Worm (Caenorhabditis elegans): Measurements from ENCODE around the gene M04C3.1.

The M04C3.1 gene

ce11 chrV:19470385-19470784, 25.0 kb upstream of the M04C3.1 start, which contains the start of gene Y43F8B.11:
Y43F8B.11 (plus strand) TSS chrV:19470685.
- TF ChIP-seq Y55F3AM.14 (GFP tag; optimal IDR thresholded peaks at IDR 0.05) (no peak), ama-1 (optimal IDR thresholded peaks at IDR 0.05) (no peak), snpc-4 (tag; optimal IDR thresholded peaks at IDR 0.05) (no peak), lin-11 (tag; optimal IDR thresholded peaks at IDR 0.05) (no peak)

DNA sequence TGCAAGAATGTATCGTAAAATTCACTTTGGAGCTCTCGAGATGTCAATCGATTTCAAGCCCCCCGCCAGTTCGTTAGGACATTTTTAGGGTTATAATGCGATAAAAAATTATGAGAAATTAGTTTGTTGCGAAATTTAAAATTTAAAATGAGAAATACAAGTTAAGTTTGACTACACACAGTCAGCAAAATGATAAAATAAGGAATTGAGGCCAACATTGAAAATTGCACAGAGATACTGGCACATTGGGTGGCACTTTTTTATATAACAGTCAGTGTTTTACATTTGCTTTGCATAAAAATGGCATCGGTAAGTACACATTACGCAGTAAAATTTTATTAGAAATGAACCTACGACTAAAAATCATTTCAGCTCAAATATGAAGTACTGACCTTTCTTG, 22.7 kb upstream of the M04C3.1 start, which contains the start of gene Y43F8B.12:
Gene Y43F8B.12 (plus strand): TSS at position 301 of the 400 bp plus-strand sequence.
- TF ChIP-seq nhr-237 (tag; optimal IDR thresholded peaks at IDR 0.05) = no peak
- no peak for TF ChIP-seq mab-5 (tag; optimal IDR thresholded peaks at IDR 0.05)
- no peak for TF ChIP-seq nhr-21 (tag; optimal IDR thresholded peaks at IDR 0.05)
- TF ChIP-seq gmeb-1 (tag; optimal IDR thresholded peaks at IDR 0.05) = no peak
- no peak for TF ChIP-seq snpc-4 (tag; optimal IDR thresholded peaks at IDR 0.05)
- no peak for TF ChIP-seq ztf-11 (tag; optimal IDR thresholded peaks at IDR 0.05)
- no peak for TF ChIP-seq ama-1 (optimal IDR thresholded peaks at IDR 0.05)
- no peak for TF ChIP-seq ZK546.5 (tag; optimal IDR thresholded peaks at IDR 0.05)
- no peak for TF ChIP-seq skn-1 (tag; optimal IDR thresholded peaks at IDR 0.05)
- no peak for TF ChIP-seq nhr-25 (tag; optimal IDR thresholded peaks at IDR 0.05)

DNA sequence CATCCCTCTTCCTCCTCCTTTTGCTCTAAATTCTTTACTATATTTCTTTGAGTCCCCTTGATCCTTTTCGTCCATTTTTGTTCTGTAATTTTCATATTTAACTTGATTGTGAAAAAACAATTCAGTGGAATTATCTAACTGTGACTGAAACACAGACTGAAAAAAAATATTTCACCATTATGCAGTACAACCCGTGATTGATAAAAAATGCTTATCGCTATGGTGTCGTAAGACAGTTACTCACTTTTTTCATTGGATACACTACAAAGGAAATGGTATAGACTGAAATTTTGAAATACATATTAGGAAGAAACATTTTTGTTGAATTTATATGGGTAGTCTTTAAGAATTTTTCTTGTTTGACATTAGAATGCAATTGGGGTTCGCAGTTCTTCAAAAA, 22.2 kb upstream of the M04C3.1 start, which contains the start of gene Y43F8B.23:
Gene Y43F8B.23 (minus strand): TSS at position 75 of the 400 bp plus-strand sequence.
- TF ChIP-seq nhr-23 (tag; optimal IDR thresholded peaks at IDR 0.05) (no peak), skn-1 (tag; optimal IDR thresholded peaks at IDR 0.05) (no peak), ceh-82 (tag; optimal IDR thresholded peaks at IDR 0.05) (no peak), Y55F3AM.14 (GFP tag; optimal IDR thresholded peaks at IDR 0.05) (no peak), unc-39 (tag; optimal IDR thresholded peaks at IDR 0.05) (no peak), fos-1 (tag; optimal IDR thresholded peaks at IDR 0.05) (peak; percentile 92), gmeb-1 (tag; optimal IDR thresholded peaks at IDR 0.05) (peak; percentile 2), nhr-11 (tag; optimal IDR thresholded peaks at IDR 0.05) (no peak), nhr-77 (tag; optimal IDR thresholded peaks at IDR 0.05) (no peak), crh-2 (tag; optimal IDR thresholded peaks at IDR 0.05) (peak; percentile 14), ztf-1 (GFP tag; conservative IDR thresholded peaks at IDR 0.05) (no peak), nhr-25 (tag; optimal IDR thresholded peaks at IDR 0.05) (no peak), alr-1 (tag; optimal IDR thresholded peaks at IDR 0.05) (no peak)

DNA sequence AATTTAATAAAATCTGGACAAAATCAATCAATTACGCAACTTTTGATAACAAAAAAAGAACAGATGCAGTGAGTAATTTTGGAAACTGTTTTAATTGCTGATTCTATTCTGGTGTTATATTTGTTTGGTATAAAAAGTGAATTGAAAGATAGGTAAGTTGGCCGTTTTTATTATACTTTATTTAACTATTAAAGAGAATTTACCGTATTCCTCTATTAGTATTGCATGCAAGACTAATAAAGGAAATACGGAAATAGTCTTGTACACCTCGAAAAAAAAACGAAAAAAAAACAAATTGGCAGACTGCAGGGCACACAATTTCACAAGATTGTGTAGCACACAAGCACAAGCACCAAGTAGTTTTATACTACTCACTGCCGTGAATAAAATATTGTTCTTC, 17.2 kb upstream of the M04C3.1 start, which contains the start of gene Y43F8B.25:
Gene Y43F8B.25 (plus strand): TSS at position 301 of the 400 bp plus-strand sequence.
- TF ChIP-seq ceh-16 (tag; optimal IDR thresholded peaks at IDR 0.05) = no peak
- TF ChIP-seq unc-55 (GFP tag; optimal IDR thresholded peaks at IDR 0.05) = no peak
- no peak for TF ChIP-seq fos-1 (tag; optimal IDR thresholded peaks at IDR 0.05)
- TF ChIP-seq lsy-2 (tag; optimal IDR thresholded peaks at IDR 0.05) = no peak
- TF ChIP-seq ztf-11 (tag; optimal IDR thresholded peaks at IDR 0.05) = no peak
- TF ChIP-seq peb-1 (tag; optimal IDR thresholded peaks at IDR 0.05) = no peak
- TF ChIP-seq ztf-1 (GFP tag; conservative IDR thresholded peaks at IDR 0.05) = no peak
- TF ChIP-seq elt-3 (tag; optimal IDR thresholded peaks at IDR 0.05) = no peak
- TF ChIP-seq F13H6.1 (tag; optimal IDR thresholded peaks at IDR 0.05) = no peak
- TF ChIP-seq gmeb-1 (tag; optimal IDR thresholded peaks at IDR 0.05) = no peak
- TF ChIP-seq mbf-1 (tag; optimal IDR thresholded peaks at IDR 0.05) = no peak
- no peak for TF ChIP-seq snpc-4 (tag; optimal IDR thresholded peaks at IDR 0.05)
- no peak for TF ChIP-seq sem-4 (tag; optimal IDR thresholded peaks at IDR 0.05)

DNA sequence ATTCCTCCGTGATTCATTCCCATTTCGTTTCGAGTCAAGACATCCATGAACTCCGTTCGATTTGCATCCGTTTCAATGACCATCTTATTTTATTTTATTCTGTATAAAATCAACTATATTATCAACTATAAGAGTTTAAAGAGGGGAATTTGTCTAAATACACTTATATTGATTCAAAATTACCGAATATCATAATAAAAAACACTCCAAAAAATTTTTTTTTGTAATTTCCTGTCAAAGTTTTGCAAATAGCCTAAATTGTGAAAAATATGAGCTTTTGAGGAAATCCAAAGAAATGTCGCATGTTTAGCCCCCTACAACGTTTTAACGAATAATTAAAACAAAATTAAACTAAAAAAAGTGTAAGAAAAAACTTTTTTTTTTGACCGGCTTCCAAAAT, 16.6 kb upstream of the M04C3.1 start, which contains the start of gene Y43F8B.15:
Gene Y43F8B.15 (minus strand): TSS at position 101 of the 400 bp plus-strand sequence.
- TF ChIP-seq peb-1 (tag; optimal IDR thresholded peaks at IDR 0.05) (no peak), lin-13 (GFP tag; optimal IDR thresholded peaks at IDR 0.05) (no peak), ztf-11 (tag; optimal IDR thresholded peaks at IDR 0.05) (no peak), fos-1 (tag; optimal IDR thresholded peaks at IDR 0.05) (no peak), C34F6.9 (tag; optimal IDR thresholded peaks at IDR 0.05) (no peak), nhr-25 (tag; optimal IDR thresholded peaks at IDR 0.05) (no peak), lsy-2 (tag; optimal IDR thresholded peaks at IDR 0.05) (no peak), ama-1 (optimal IDR thresholded peaks at IDR 0.05) (no peak), alr-1 (tag; optimal IDR thresholded peaks at IDR 0.05) (no peak), elt-1 (tag; optimal IDR thresholded peaks at IDR 0.05) (no peak), nhr-10 (tag; optimal IDR thresholded peaks at IDR 0.05) (no peak)

DNA sequence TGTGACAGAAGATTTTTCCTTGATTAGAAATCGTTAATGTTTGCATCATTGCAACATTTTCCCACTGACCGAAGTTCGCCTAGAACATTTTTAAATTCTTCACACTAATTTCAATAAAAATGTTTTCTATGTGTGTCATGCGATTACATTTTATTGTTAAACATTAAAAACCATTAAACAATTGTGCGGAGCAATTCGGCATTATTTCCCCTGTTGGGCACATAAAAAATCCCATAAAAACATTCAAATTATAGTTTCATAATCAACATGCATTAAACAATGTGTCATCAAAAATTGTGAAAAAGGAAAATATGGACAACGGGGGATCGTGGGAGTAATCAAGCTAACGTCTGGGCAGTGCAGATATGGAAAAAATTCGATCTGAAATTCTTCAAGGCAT, 14.1 kb upstream of the M04C3.1 start:
- peak; percentile 18 for TF ChIP-seq fos-1 (tag; optimal IDR thresholded peaks at IDR 0.05)

Data from whole organism, L2 larva.